Worm (Caenorhabditis elegans) whole organism, dauer: ENCODE measurements around the gene str-20.

Experiments
- unc-62 ChIP-seq: sonication (generic microtip); optimal IDR thresholded peaks from 2 replicates; lab custom pipeline; 2017; ENCODE audit warnings: missing biosample characterization, missing genetic modification reagents, missing genetic modification characterization

Gene str-20

DNA sequence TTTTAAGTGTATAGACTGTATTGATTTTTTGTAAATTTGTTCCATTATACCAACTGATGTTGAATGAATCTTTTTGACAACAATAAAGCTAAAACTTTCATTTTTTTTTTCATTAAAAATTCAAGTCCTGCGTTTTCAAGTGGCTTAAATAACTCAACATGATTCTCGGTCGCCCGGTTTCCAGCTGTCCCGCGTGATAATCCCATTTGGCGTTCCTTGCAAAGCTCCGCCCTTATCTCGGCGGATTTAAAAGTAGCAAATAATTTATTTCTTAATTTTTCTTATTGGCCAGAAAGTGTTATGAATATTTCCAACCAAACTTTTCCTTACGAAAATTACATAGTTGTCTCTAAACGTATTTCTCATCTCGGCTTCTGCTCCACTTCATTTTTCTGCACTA, at the start of gene str-20:
str-20 (plus strand) TSS at position 301 of the 400 bp plus-strand sequence.
- TF ChIP-seq unc-62 (GFP tag; lab: Kevin White, UChicago), result no peak

DNA sequence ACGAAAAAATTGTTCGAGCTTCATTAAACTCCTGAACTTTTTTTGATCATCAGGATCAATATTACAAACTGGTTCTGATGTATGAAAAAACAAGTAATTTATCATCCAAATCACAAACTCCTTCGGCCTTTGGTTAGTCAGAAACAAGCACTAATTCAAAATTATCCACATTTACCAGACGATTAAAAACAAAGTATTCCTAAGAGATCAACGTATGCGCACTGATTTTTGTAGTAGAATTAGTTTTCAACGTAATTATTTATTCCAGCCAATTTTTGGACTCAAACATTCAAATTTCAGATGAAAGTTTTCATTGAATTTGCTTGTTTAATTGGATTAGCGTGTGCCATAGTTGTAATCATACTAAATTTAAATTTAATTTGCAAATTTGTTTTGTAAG, 49.4 kb upstream of the str-20 start, which contains the start of gene srbc-38:
srbc-38 (plus strand) TSS at position 301 of the 400 bp plus-strand sequence.
- no peak for TF ChIP-seq unc-62 (GFP tag; lab: Kevin White, UChicago)

DNA sequence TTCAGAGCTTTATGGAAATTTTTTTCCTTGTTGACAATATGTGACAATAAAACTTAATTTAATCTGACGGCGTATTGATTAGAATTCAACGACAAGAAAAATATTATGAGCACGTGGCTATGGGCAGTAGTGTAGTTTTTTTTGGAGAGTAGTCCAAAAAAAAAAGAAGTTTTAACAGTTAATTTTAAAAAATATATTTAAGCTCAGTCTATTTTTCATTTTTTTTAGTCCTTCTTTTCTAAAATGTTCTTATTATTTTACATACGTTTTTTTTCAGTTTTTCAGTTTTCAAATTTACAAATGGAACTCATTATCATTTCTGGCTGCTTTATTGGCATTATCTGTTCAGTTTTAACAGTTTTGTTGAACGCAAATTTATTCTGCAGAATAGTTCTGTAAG, 47.5 kb upstream of the str-20 start, which contains the start of gene srbc-39:
srbc-39 (plus strand) TSS at position 301 of the 400 bp plus-strand sequence.
- TF ChIP-seq unc-62 (GFP tag; lab: Kevin White, UChicago), result no peak

DNA sequence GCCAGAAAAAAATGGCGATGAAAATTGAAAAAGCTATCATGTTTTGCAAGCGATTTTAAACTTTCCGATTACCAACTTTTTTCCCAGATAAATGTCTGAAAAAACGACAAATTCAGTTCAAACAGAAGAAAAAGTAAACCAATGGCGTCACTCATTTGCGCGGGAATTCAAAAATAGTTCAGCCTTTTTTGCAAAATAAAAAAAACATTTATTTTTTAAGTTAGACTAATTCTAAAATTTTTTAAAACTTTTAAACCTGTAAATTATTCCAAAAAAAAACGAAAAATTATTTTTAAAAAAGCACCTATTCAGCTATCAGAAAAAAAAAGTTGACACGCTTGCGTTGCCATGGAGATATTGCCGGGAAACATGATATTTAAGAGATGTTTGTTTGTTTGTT, 43.4 kb upstream of the str-20 start, which contains the start of gene cyp-33C11:
cyp-33C11 (minus strand) TSS at position 101 of the 400 bp plus-strand sequence.
- TF ChIP-seq unc-62 (GFP tag; lab: Kevin White, UChicago), result no peak

DNA sequence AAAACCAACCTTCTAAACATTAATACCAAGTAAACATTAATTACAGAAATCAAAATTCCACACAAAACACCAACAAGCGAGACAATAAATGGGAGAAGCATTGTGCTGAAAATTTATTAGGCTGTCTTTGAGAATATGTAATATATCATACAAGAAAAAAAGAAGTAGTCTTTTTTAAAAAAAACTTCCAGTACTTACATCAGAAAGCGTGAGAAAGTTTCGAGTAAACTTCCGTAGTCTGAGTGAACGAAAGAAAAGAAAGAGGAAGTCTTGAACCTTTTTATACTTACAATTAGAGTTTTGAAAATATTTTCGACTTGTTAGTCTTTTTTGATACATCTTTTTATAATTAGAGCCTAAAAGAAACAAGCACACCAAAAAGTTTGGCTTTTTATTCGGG, 36.5 kb upstream of the str-20 start, which contains the start of gene srbc-40:
srbc-40 (minus strand) TSS at position 101 of the 400 bp plus-strand sequence.
- no peak for TF ChIP-seq unc-62 (GFP tag; lab: Kevin White, UChicago)

DNA sequence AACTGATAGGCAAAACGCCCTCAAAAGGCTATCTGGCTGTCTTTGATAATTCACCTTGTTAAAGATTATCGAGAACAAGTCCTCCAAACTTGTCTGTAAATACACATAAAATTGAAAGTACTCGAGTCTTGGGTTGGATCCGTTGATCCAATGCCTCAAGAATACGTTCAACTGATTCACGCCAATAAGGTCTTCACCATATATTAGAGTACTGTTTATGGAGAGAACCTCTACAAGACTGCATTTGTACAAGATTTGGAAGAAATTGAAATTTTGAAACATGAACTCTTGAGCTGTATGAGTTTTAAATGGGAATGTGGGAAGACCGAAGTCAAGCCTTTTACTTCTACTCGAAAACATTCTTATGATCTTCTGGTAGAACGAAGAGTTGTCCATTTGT, 33.4 kb upstream of the str-20 start:
- TF ChIP-seq unc-62 (GFP tag; lab: Kevin White, UChicago), result no peak

DNA sequence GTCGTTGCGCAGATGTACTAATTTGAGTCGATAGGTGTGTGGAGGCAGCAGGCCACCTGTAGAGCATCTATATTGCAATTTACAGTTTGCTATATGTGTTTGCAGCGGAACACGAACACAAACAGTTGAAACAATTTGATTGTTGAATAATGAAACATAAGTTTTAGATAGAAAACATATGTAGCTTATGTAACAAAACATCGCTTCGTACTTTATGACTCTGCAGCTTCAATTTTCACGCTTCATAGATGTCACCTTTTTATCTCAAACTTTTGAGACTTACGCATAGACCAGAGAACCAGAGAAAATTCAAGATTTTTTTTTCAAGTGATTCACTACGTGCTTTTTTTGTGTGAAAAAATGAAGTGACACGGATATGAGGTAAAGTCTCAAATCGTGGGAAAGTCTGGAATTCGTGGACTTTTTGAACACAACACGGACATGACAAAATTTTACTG, 32.3 kb upstream of the str-20 start, which contains the start of gene fbxb-72:
fbxb-72 (minus strand) TSS at position 58 of the 458 bp plus-strand sequence.
- TF ChIP-seq unc-62 (GFP tag; lab: Kevin White, UChicago), result no peak

DNA sequence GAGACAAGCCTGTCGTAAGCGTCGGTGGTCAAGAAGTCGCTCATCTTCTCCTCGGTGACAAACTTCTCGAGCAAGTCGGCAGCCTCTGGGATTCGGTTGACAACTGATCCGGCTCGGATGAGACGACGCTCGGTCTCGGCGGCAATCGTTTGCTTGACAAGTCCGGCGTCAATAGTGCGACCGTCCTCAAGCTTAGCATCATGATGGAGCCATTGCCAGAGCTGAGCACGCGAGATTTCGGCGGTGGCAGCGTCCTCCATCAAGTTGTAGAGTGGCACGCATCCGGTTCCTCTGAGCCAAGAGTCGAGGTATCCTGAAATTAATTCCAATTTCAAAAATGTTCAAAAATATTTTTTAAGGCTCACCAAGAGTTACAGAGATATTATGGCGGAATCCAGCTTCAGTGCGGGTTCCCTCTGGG, 31.8 kb upstream of the str-20 start:
- no peak for TF ChIP-seq unc-62 (GFP tag; lab: Kevin White, UChicago)

DNA sequence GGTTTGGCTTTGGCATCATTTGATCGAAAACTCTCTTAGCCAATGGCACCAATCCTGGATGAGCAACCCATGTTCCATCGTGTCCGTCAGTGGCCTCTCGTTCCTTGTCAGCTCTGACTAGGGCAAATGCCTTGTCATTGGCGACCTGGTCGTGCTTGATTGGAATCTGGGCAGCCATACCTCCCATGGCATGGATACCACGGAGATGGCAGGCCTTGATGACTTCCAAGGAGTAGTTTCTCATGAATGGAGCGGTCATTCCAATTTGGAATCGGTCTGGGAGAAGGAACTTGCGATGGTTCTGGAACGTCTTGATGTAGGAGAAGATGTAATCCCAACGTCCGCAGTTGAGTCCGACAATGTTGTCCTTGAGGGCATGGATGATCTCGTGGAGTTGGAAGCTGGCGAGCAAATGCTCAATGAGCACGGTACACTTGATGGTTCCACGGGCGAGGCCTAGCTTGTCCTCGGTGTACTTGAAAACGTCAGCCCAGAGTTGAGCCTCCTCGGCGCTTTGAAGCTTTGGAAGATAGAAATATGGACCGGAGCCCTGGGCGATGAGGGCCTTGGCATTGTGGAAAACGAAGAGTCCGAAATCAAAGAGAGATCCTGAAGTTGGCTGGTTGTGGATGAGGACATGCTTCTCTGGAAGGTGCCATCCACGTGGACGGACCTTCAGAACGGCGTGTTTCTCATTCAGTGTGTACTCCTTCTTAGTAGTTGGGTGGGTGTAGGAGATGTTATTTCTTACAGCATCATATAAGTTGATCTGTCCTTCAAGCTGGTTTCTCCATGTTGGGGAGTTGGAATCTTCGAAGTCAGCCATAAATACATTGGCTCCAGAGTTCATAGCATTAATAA, 31.1 kb upstream of the str-20 start:
- TF ChIP-seq unc-62 (GFP tag; lab: Kevin White, UChicago), result no peak

DNA sequence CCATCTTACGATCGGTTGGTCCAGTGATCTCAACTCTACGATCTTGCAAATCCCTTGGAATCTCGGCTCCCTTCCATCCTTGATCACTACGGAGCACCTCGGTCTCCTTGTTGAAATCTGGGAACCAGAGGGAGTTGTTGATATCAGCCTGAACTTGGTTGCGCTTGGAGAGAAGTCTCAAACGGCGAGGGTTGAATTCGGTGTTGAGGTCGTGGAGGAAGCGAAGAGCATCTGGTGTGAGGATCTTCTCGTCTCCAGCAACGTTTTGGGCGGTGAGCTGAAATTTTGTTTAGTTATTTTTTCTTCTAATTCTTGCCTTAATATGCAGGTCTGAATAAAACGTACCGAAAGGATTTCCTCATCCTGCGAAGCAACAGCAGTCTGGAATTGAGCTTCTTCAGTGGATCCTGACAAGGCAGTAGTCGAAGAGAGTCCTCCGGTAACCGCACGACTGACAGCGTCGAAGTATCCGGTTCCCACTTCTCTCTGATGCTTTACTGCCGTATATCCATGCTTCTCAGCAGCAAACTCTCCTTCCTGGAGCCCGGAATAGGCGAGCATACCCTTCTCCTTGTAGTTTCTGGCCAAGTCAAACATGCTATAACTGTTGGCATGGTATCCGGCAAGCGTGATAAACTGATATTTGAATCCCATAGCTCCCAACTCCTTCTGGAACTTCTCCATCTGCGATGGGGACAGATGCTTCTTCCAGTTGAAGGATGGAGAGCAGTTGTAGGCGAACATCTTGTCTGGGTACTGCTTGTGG, 30.3 kb upstream of the str-20 start:
- TF ChIP-seq unc-62 (GFP tag; lab: Kevin White, UChicago), result no peak

DNA sequence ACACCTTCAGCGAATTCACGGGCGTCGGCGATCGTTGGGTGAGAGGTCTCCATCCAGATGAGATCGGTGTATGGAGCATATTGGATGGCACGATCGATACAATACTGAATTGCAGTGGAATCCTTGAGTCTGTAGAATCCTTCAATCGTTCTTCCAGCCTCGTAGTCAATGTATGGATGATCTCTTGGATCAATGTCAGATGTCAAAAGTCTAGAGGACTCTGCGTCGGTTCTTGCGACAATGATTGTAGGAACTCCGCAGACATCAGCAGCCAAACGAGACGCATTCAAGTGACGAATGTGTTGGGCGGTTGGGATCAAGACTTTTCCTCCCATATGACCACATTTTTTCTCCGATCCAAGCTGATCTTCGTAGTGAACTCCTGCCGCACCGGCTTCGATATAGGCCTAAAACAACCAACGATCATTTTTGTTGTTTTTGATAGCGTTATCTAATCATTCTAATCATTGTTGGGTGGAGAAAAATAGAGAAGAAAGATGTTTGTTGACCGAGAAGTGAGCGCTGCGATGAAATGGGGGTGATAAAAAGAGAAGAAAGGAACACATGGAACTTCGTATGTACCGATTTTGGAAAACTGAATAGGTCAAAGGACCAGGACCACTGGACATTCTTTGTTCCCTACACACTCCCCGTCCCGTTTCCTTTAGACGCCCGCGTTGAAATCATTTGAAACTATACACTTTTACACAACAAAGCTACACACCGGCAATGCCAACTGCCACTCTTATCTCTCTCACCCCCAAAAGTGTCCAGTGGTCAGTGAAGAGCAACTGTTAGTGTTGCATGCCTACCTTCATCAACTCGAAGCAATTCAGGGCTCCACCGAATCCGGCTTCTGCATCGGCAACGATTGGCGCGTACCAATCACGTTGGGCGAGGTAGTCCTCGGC, 29.4 kb upstream of the str-20 start:
- no peak for TF ChIP-seq unc-62 (GFP tag; lab: Kevin White, UChicago)

DNA sequence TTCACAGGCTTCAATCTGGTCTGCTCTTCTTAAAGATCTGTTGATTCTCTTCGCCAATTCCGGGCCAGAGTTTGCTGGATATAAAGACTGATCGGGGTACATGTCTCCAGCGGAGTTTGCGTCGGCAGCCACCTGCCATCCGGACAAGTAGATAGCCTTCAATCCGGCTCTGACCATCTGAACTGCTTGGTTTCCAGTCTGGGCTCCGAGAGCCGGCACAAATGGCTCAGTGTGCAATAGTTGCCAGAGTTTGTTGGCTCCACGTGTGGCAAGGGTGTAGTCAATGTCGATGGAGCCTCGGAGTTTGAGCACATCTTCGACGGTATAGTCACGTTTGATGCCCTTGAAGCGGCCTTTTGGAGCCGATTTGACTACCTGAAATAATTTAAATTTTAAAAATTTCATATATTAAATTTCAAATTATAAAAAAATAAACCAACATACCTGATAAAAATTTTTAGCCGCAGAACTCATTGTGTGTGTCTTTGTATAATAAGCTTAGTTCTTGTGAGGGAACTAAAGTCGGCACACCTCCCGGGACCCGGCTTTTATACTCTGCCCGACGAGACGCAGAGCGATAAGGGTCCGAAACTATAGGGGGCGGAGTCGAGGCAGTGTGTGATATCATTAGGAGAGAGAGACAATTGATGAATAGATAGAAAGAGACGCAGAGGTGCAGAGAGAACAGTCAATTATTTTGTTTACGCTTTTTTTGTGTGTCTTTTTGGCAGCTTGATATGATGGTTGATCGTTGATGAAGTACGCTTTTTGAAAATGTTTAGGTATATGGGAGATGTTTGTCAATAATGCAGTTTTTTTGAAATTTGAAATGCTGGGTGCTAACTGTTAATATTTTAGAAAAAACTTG, 28.6 kb upstream of the str-20 start, which contains the start of the genes icl-1 and srh-2:
icl-1 (minus strand) TSS at position 521 of the 868 bp plus-strand sequence.
srh-2 (plus strand) TSS at position 818 of the 868 bp plus-strand sequence.
- no peak for TF ChIP-seq unc-62 (GFP tag; lab: Kevin White, UChicago)

DNA sequence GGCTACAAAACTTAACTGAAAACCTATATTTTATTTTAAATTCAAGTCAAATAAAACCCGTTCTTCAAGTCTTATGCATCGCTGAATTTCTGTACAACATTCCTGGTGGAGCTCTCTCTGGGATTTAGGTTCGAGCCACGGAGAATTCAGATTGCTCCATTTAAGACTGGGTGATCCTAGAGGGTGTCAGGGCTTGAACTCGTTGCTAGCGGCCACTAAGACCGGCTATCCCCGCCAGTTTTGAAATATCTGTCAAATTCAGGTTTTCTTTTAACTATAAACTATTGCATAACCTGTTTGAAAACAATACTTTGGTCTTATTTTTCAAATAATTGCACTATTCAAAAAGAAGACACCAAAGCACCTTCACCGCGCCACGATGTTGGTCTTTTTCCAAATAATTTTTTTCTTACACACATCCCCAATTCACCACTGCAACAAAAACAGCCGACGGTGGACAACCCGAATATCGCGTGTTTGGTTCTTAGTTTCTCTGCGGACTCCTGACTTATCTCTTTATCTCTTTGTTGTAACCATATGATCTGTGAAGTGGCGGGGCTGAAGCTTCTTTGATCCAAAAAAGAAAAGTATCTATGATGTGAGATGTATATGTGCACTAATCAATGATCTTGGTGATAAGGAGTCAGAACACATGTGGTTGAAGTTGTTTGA, 27.3 kb upstream of the str-20 start:
- no peak for TF ChIP-seq unc-62 (GFP tag; lab: Kevin White, UChicago)
